Worm (Caenorhabditis elegans) whole organism, early embryonic: Measurements from ENCODE around the gene prcc-1.

ENCODE experiments used
- B0310.2 ChIP-seq: sonication (generic microtip); optimal IDR thresholded peaks from 2 replicates; lab custom pipeline; 2016; ENCODE audit warnings: mild to moderate bottlenecking, missing genetic modification characterization, missing compliant biosample characterization
- F13C5.2 ChIP-seq: sonication (generic microtip); optimal IDR thresholded peaks from 2 replicates; lab custom pipeline; 2017; ENCODE audit warnings: mild to moderate bottlenecking, missing genetic modification characterization, inconsistent platforms, missing compliant biosample characterization
- aly-1 ChIP-seq: sonication (generic microtip); optimal IDR thresholded peaks from 2 replicates; lab custom pipeline; 2016; ENCODE audit warnings: missing genetic modification characterization, missing compliant biosample characterization
- ama-1 ChIP-seq: fragments of 150-350 bp; optimal IDR thresholded peaks from 2 replicates; lab custom pipeline; 2014
- ceh-13 ChIP-seq: fragments of 200-800 bp; sonication (Bioruptor generic); optimal IDR thresholded peaks from 2 replicates; lab custom pipeline; 2018; ENCODE audit warnings: mild to moderate bottlenecking, missing genetic modification characterization, missing compliant biosample characterization
- ceh-36 ChIP-seq: sonication (generic microtip); optimal IDR thresholded peaks from 2 replicates; lab custom pipeline; 2016; ENCODE audit warnings: missing genetic modification characterization, inconsistent platforms, missing compliant biosample characterization
- ets-7 ChIP-seq: sonication (generic microtip); optimal IDR thresholded peaks from 2 replicates; lab custom pipeline; 2016; ENCODE audit warnings: missing genotype, missing genetic modification characterization, missing compliant biosample characterization
- flt-1 ChIP-seq: fragments of 200-800 bp; sonication (Bioruptor generic); IDR thresholded peaks from 2 replicates; pipeline ENCODE4 v1.3.6; 2022; ENCODE audit warnings: missing genetic modification characterization, missing compliant biosample characterization
- hmbx-1 ChIP-seq: sonication (generic microtip); optimal IDR thresholded peaks from 2 replicates; lab custom pipeline; 2016; ENCODE audit warnings: mild to moderate bottlenecking, missing genetic modification characterization, missing compliant biosample characterization
- hmg-4 ChIP-seq: fragments of 200-800 bp; sonication (Bioruptor generic); optimal IDR thresholded peaks from 2 replicates; lab custom pipeline; 2018; ENCODE audit warnings: mild to moderate bottlenecking, missing genetic modification characterization, missing compliant biosample characterization
- hnd-1 ChIP-seq: sonication (generic microtip); optimal IDR thresholded peaks from 2 replicates; lab custom pipeline; 2016; ENCODE audit warnings: missing genetic modification characterization, missing compliant biosample characterization
- pes-1 ChIP-seq: fragments of 200-800 bp; sonication (Bioruptor generic); IDR thresholded peaks from 2 replicates; pipeline ENCODE4 v1.3.6; 2022; ENCODE audit warnings: missing genetic modification reagents, missing genetic modification characterization, missing compliant biosample characterization
- scrt-1 ChIP-seq: fragments of 200-800 bp; sonication (Bioruptor generic); IDR thresholded peaks from 2 replicates; pipeline ENCODE4 v1.3.6; 2022; ENCODE audit warnings: missing genetic modification characterization, missing compliant biosample characterization
- sea-1 ChIP-seq: fragments of 200-800 bp; sonication (Bioruptor generic); conservative IDR thresholded peaks from 2 replicates; pipeline ENCODE4 v1.3.6; 2022; ENCODE audit warnings: missing genetic modification characterization, missing compliant biosample characterization
- tbx-11 ChIP-seq: fragments of 200-800 bp; sonication (Bioruptor generic); IDR thresholded peaks from 2 replicates; pipeline ENCODE4 v1.3.6; 2022; ENCODE audit warnings: missing genetic modification characterization, missing compliant biosample characterization
- tbx-37 ChIP-seq: fragments of 200-800 bp; sonication (Bioruptor generic); conservative IDR thresholded peaks from 2 replicates; pipeline ENCODE4 v1.3.6; 2022; ENCODE audit warnings: missing genetic modification reagents, missing genetic modification characterization, missing compliant biosample characterization
- tra-4 ChIP-seq: sonication (generic microtip); optimal IDR thresholded peaks from 2 replicates; lab custom pipeline; 2017; ENCODE audit warnings: missing genetic modification characterization, missing compliant biosample characterization

Gene prcc-1

ce11 chrIV:13044980-13045379 is 48.6 kb downstream of the prcc-1 start:
- TF ChIP-seq tbx-11 (no peak), ceh-13 (GFP tag; lab: Kevin White, UChicago) (no peak), flt-1 (GFP tag; lab: Robert Waterston, UW) (no peak), sea-1 (GFP tag; lab: Robert Waterston, UW) (no peak), scrt-1 (GFP tag; lab: Robert Waterston, UW) (no peak), ama-1 (lab: Kevin White, UChicago) (no peak), hnd-1 (tag; lab: Kevin White, UChicago) (no peak), B0310.2 (tag; lab: Kevin White, UChicago) (no peak), aly-1 (no peak), tra-4 (tag; lab: Kevin White, UChicago) (no peak), hmg-4 (GFP tag; lab: Kevin White, UChicago) (no peak), F13C5.2 (tag; lab: Kevin White, UChicago) (no peak), ets-7 (tag; lab: Kevin White, UChicago) (no peak)

ce11 chrIV:13042091-13042490 is 51.5 kb downstream of the prcc-1 start, which contains the start of gene amt-2:
TSS of gene amt-2 (plus strand) at chrIV:13042391.
- no peak for TF ChIP-seq tra-4 (tag; lab: Kevin White, UChicago)

- TF ChIP-seq ets-7 (tag; lab: Kevin White, UChicago) (no peak), tra-4 (tag; lab: Kevin White, UChicago) (no peak), hmg-4 (GFP tag; lab: Kevin White, UChicago) (no peak), flt-1 (GFP tag; lab: Robert Waterston, UW) (no peak), pes-1 (no peak), ceh-13 (GFP tag; lab: Kevin White, UChicago) (no peak), hnd-1 (tag; lab: Kevin White, UChicago) (no peak), hmbx-1 (tag; lab: Kevin White, UChicago) (no peak), scrt-1 (GFP tag; lab: Robert Waterston, UW) (no peak), tbx-11 (no peak), F13C5.2 (tag; lab: Kevin White, UChicago) (no peak), ama-1 (lab: Kevin White, UChicago) (no peak), B0310.2 (tag; lab: Kevin White, UChicago) (no peak), aly-1 (no peak), ceh-36 (tag; lab: Kevin White, UChicago) (no peak), sea-1 (GFP tag; lab: Robert Waterston, UW) (no peak), tbx-37 (GFP tag; lab: Robert Waterston, UW) (no peak)
These were observed 52.1 kb downstream of the prcc-1 start for ce11 chrIV:13041486-13041885.
